Worm (Caenorhabditis elegans) whole organism, midembryonic: ENCODE results near the gene str-220.

Experiments
- flt-1 ChIP-seq: fragments of 200-800 bp; sonication (Bioruptor generic); IDR thresholded peaks from 2 replicates; pipeline ENCODE4 v1.3.6; 2022; ENCODE audit warnings: missing genetic modification characterization, missing compliant biosample characterization
- med-1 ChIP-seq: sonication (generic microtip); optimal IDR thresholded peaks from 2 replicates; lab custom pipeline; 2017; ENCODE audit warnings: missing genetic modification characterization, mild to moderate bottlenecking, missing compliant biosample characterization, antibody characterized with exemption, missing genetic modification reagents; ENCODE audit not compliant: insufficient read depth
- ref-1 ChIP-seq: fragments of 200-800 bp; sonication (Bioruptor generic); conservative IDR thresholded peaks from 2 replicates; pipeline ENCODE4 v1.3.6; 2022; ENCODE audit warnings: missing genetic modification reagents, missing genetic modification characterization, missing compliant biosample characterization
- ztf-29 ChIP-seq: fragments of 200-800 bp; sonication (Bioruptor generic); IDR thresholded peaks from 2 replicates; pipeline ENCODE4 v1.3.6; 2022; ENCODE audit warnings: missing genetic modification reagents, missing genetic modification characterization, missing compliant biosample characterization

DNA sequence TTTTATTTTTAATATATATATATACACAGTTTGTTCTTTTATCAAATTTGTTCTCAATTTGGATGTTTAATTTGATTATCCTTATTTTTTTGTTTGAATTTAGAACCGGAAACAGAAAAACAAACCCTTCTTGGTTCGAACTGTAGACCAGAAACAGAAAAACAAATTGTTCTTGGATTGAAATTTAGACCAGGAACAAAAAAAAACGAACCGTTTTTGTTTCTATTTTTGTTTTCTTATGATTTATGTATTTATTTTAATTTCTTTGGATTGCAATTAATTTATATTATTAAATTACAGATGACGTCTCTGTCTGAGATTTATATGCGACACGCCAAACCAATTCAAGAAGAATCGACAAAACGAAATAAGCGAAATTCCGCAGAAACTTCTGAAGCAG, 4.2 kb upstream of the str-220 start, which contains the start of gene C42D4.19:
- TF ChIP-seq ztf-29 (GFP tag; lab: Robert Waterston, UW) (no peak), flt-1 (GFP tag; lab: Robert Waterston, UW) (no peak), ref-1 (GFP tag; lab: Robert Waterston, UW) (no peak), med-1 (GFP tag; lab: Kevin White, UChicago) (no peak)
